Fruit fly (Drosophila melanogaster): ENCODE results near the gene pn.
A peak's percentile ranks its signal among the peaks of the same experiment; 100 is the strongest.

pn gene

dm6 chrX:2180750-2181261 is at the start of gene pn:
pn (plus strand) TSS chrX:2181211.
- no peak for TF ChIP-seq CG6689 (GFP tag; IDR thresholded peaks at IDR 0.05)
- no peak for TF ChIP-seq CG14667 (GFP tag; IDR thresholded peaks at IDR 0.05)
- no peak for TF ChIP-seq CG9609 (GFP tag; optimal IDR thresholded peaks at IDR 0.05)
- no peak for TF ChIP-seq B-H1 (GFP tag; IDR thresholded peaks at IDR 0.05)
- no peak for TF ChIP-seq slbo (GFP tag; IDR thresholded peaks at IDR 0.05)
- no peak for TF ChIP-seq toy (GFP tag; IDR thresholded peaks at IDR 0.05)
- no peak for TF ChIP-seq chn (GFP tag; optimal IDR thresholded peaks at IDR 0.05)
- no peak for TF ChIP-seq kah (GFP tag; optimal IDR thresholded peaks at IDR 0.05)
- no peak for TF ChIP-seq CG13894 (tag; optimal IDR thresholded peaks at IDR 0.05)
- TF ChIP-seq HLH4C (GFP tag; IDR thresholded peaks at IDR 0.05; ENCODE audit: partially characterized antibody), result peak; percentile 60; the same call in 2 of the 3 replicates
- TF ChIP-seq sima (GFP tag; optimal IDR thresholded peaks at IDR 0.05), result no peak
- TF ChIP-seq CG4328 (GFP tag; optimal IDR thresholded peaks at IDR 0.05), result no peak
- TF ChIP-seq prd (optimal IDR thresholded peaks at IDR 0.05), result no peak
- no peak for TF ChIP-seq prd (GFP tag; IDR thresholded peaks at IDR 0.05)
- no peak for TF ChIP-seq corto (GFP tag; optimal IDR thresholded peaks at IDR 0.05)
- TF ChIP-seq E2f1 (GFP tag; IDR thresholded peaks at IDR 0.05), result no peak
- TF ChIP-seq CG11456 (GFP tag; IDR thresholded peaks at IDR 0.05), result no peak
- TF ChIP-seq CG12744 (GFP tag; optimal IDR thresholded peaks at IDR 0.05), result no peak
- no peak for TF ChIP-seq ftz-f1 (GFP tag; optimal IDR thresholded peaks at IDR 0.05)
- no peak for TF ChIP-seq Sox100B (GFP tag; optimal IDR thresholded peaks at IDR 0.05)
- no peak for TF ChIP-seq nerfin-1 (tag; optimal IDR thresholded peaks at IDR 0.05)
- peak; percentile 25 for TF ChIP-seq pzg (GFP tag; optimal IDR thresholded peaks at IDR 0.05)
- TF ChIP-seq amos (GFP tag; IDR thresholded peaks at IDR 0.05; ENCODE audit: partially characterized antibody), result peak; percentile 20; the same call in 1 of the 2 replicates
- no peak for TF ChIP-seq her (GFP tag; optimal IDR thresholded peaks at IDR 0.05)
- no peak for TF ChIP-seq CG31224 (GFP tag; IDR thresholded peaks at IDR 0.05)
- no peak for TF ChIP-seq CG17359 (tag; optimal IDR thresholded peaks at IDR 0.05)
- TF ChIP-seq CG43689 (GFP tag; IDR thresholded peaks at IDR 0.05), result no peak
- TF ChIP-seq Lim3 (GFP tag; IDR thresholded peaks at IDR 0.05), result no peak
- peak; percentile 71 for TF ChIP-seq Dp (GFP tag; optimal IDR thresholded peaks at IDR 0.05)
- TF ChIP-seq nau (GFP tag; optimal IDR thresholded peaks at IDR 0.05), result no peak
- TF ChIP-seq fd3F (GFP tag; optimal IDR thresholded peaks at IDR 0.05), result no peak
- TF ChIP-seq CG14050 (GFP tag; IDR thresholded peaks at IDR 0.05), result no peak
- TF ChIP-seq pfk (GFP tag; optimal IDR thresholded peaks at IDR 0.05), result no peak
- TF ChIP-seq CHES-1-like (GFP tag; optimal IDR thresholded peaks at IDR 0.05), result no peak
- TF ChIP-seq gro (GFP tag; optimal IDR thresholded peaks at IDR 0.05), result no peak
- no peak for TF ChIP-seq NFAT (GFP tag; IDR thresholded peaks at IDR 0.05)
- 0 out of 3 replicates have a peak, but pooled peaks have one; percentile 19 for TF ChIP-seq Doc3 (GFP tag; IDR thresholded peaks at IDR 0.05; ENCODE audit: partially characterized antibody)
- TF ChIP-seq grau (tag; optimal IDR thresholded peaks at IDR 0.05), result no peak
- TF ChIP-seq bbx (GFP tag; IDR thresholded peaks at IDR 0.05; ENCODE audit: partially characterized antibody), result peak; percentile 38; the same call in 1 of the 2 replicates
- TF ChIP-seq sna (GFP tag; IDR thresholded peaks at IDR 0.05; ENCODE audit: partially characterized antibody), result no peak
- TF ChIP-seq Ets65A (GFP tag), result no peak
- TF ChIP-seq CG6791 (GFP tag; IDR thresholded peaks at IDR 0.05; ENCODE audit: partially characterized antibody), result no peak
- peak; percentile 56 for TF ChIP-seq CG2116 (GFP tag; optimal IDR thresholded peaks at IDR 0.05)
- peak; percentile 32; the same call in 1 of the 2 replicates for TF ChIP-seq CG13287 (GFP tag; IDR thresholded peaks at IDR 0.05; ENCODE audit: partially characterized antibody)
- TF ChIP-seq CG16813 (GFP tag; IDR thresholded peaks at IDR 0.05; ENCODE audit: partially characterized antibody), result 0 out of 3 replicates have a peak, but pooled peaks have one; percentile 39
- TF ChIP-seq ewg (GFP tag; optimal IDR thresholded peaks at IDR 0.05), result no peak
- no peak for TF ChIP-seq esg (GFP tag; conservative IDR thresholded peaks at IDR 0.05)
- peak; percentile 55; the same call in 2 of the 4 replicates for TF ChIP-seq Dll (GFP tag; IDR thresholded peaks at IDR 0.05; ENCODE audit: partially characterized antibody)
- no peak for TF ChIP-seq luna (GFP tag; optimal IDR thresholded peaks at IDR 0.05)
- TF ChIP-seq YL-1 (GFP tag; optimal IDR thresholded peaks at IDR 0.05), result no peak
